Worm (Caenorhabditis elegans): Measurements from ENCODE around the gene Y42G9A.1.

Y42G9A.1 gene

ce11 chrIII:6139932-6140612, 9.7 kb upstream of the Y42G9A.1 start (continued):
- TF ChIP-seq nhr-6 (tag; optimal IDR thresholded peaks at IDR 0.05) (no peak), nhr-111 (GFP tag; optimal IDR thresholded peaks at IDR 0.05) (no peak), rbr-2 (tag; optimal IDR thresholded peaks at IDR 0.05) (peak; percentile 39), dmd-6 (GFP tag; IDR thresholded peaks at IDR 0.05) (0 out of 2 replicates have a peak, but pooled peaks have one; percentile 6), mes-2 (tag; optimal IDR thresholded peaks at IDR 0.05; ENCODE audit: poor library complexity, severe bottlenecking) (peak; percentile 28)

ce11 chrIII:6140818-6141217, 8.9 kb upstream of the Y42G9A.1 start:
- no peak for TF ChIP-seq Y5F2A.4 (GFP tag; optimal IDR thresholded peaks at IDR 0.05)
- TF ChIP-seq nhr-42 (GFP tag; IDR thresholded peaks at IDR 0.05): no peak
- TF ChIP-seq nhr-25 (tag; optimal IDR thresholded peaks at IDR 0.05; ENCODE audit: borderline replicate concordance, insufficient read depth): no peak
- no peak for TF ChIP-seq daf-16 (GFP tag; optimal IDR thresholded peaks at IDR 0.05)
- no peak for TF ChIP-seq daf-16 (tag; optimal IDR thresholded peaks at IDR 0.05)
- no peak for TF ChIP-seq nhr-41 (GFP tag; IDR thresholded peaks at IDR 0.05)
- no peak for TF ChIP-seq mxl-2 (GFP tag; conservative IDR thresholded peaks at IDR 0.05)
- TF ChIP-seq lin-13 (GFP tag; optimal IDR thresholded peaks at IDR 0.05): no peak
- TF ChIP-seq rbr-2 (tag; optimal IDR thresholded peaks at IDR 0.05): no peak
- no peak for TF ChIP-seq skn-1 (tag; optimal IDR thresholded peaks at IDR 0.05)
- TF ChIP-seq ceh-62 (tag; optimal IDR thresholded peaks at IDR 0.05): no peak
- no peak for TF ChIP-seq arid-1 (GFP tag; conservative IDR thresholded peaks at IDR 0.05)
- no peak for TF ChIP-seq nhr-48 (tag; optimal IDR thresholded peaks at IDR 0.05)

ce11 chrIII:6141532-6141931, 8.2 kb upstream of the Y42G9A.1 start:
- TF ChIP-seq dmd-9 (GFP tag; IDR thresholded peaks at IDR 0.05) (no peak), ama-1 (optimal IDR thresholded peaks at IDR 0.05) (no peak), ceh-20 (GFP tag; IDR thresholded peaks at IDR 0.05) (peak; percentile 37; the same call in 1 of the 2 replicates), F44E2.7 (GFP tag; IDR thresholded peaks at IDR 0.05) (no peak), fkh-10 (GFP tag; optimal IDR thresholded peaks at IDR 0.05) (peak; percentile 48), dmd-8 (GFP tag; IDR thresholded peaks at IDR 0.05) (no peak), lsy-2 (tag; optimal IDR thresholded peaks at IDR 0.05) (peak in 1 of 2 experiments; percentile 33), nhr-25 (tag; optimal IDR thresholded peaks at IDR 0.05; ENCODE audit: borderline replicate concordance, insufficient read depth) (no peak), snpc-1.2 (GFP tag; IDR thresholded peaks at IDR 0.05) (no peak), unc-62 (GFP tag; optimal IDR thresholded peaks at IDR 0.05 in 1 of 2) (peak in 1 of 2 experiments; percentile 2), unc-62 (tag; optimal IDR thresholded peaks at IDR 0.05) (no peak), hlh-11 (tag; optimal IDR thresholded peaks at IDR 0.05) (no peak), hmg-1.1 (GFP tag; IDR thresholded peaks at IDR 0.05) (no peak), aha-1 (tag) (peak; percentile 99), pha-4 (GFP tag; IDR thresholded peaks at IDR 0.05) (0 out of 2 replicates have a peak, but pooled peaks have one; percentile 10), pha-4 (tag; optimal IDR thresholded peaks at IDR 0.05) (no peak), F49E8.2 (tag; optimal IDR thresholded peaks at IDR 0.05; ENCODE audit: borderline replicate concordance) (no peak)

ce11 chrIII:6144390-6144962, 5.3 kb upstream of the Y42G9A.1 start:
- no peak for TF ChIP-seq ceh-82 (tag; optimal IDR thresholded peaks at IDR 0.05)
- TF ChIP-seq ces-1 (GFP tag; optimal IDR thresholded peaks at IDR 0.05): no peak
- peak in 1 of 2 experiments; percentile 73 for TF ChIP-seq mdl-1 (tag; optimal IDR thresholded peaks at IDR 0.05)
- peak; percentile 22 for TF ChIP-seq hlh-11 (tag; optimal IDR thresholded peaks at IDR 0.05)
- no peak for TF ChIP-seq ceh-32 (tag; optimal IDR thresholded peaks at IDR 0.05; ENCODE audit: poor library complexity)
- peak; percentile 60 for TF ChIP-seq cey-2 (tag; optimal IDR thresholded peaks at IDR 0.05; ENCODE audit: borderline replicate concordance, insufficient read depth)
- TF ChIP-seq pha-4 (GFP tag; IDR thresholded peaks at IDR 0.05): no peak
- TF ChIP-seq pha-4 (tag; optimal IDR thresholded peaks at IDR 0.05): no peak
- peak; percentile 56 for TF ChIP-seq nhr-28 (tag; optimal IDR thresholded peaks at IDR 0.05)
- peak in 1 of 2 experiments; percentile 26 for TF ChIP-seq lsy-2 (tag; optimal IDR thresholded peaks at IDR 0.05)
- no peak for TF ChIP-seq Y75B8A.6 (GFP tag; IDR thresholded peaks at IDR 0.05)
- peak; percentile 81 for TF ChIP-seq nhr-11 (tag; optimal IDR thresholded peaks at IDR 0.05)
- TF ChIP-seq daf-8 (GFP tag; IDR thresholded peaks at IDR 0.05): no peak
- no peak for TF ChIP-seq lin-1 (GFP tag; IDR thresholded peaks at IDR 0.05)
- peak in 1 of 2 experiments; percentile 78 for TF ChIP-seq unc-62 (GFP tag; optimal IDR thresholded peaks at IDR 0.05 in 1 of 2)
- TF ChIP-seq unc-62 (tag; optimal IDR thresholded peaks at IDR 0.05): no peak
- no peak; the same call in 1 of the 2 replicates for TF ChIP-seq dmd-6 (GFP tag; IDR thresholded peaks at IDR 0.05)
- peak; percentile 80 for TF ChIP-seq hlh-30 (tag; optimal IDR thresholded peaks at IDR 0.05; ENCODE audit: insufficient read depth)

All from whole organism, L4 larva.